Worm (Caenorhabditis elegans): ENCODE results near the gene R02E4.3.

ce11 chrX:4102075-4102598 is at the start of gene R02E4.3:
- no peak for TF ChIP-seq pha-4 (tag; optimal IDR thresholded peaks at IDR 0.05)
- no peak for TF ChIP-seq nhr-12 (tag; optimal IDR thresholded peaks at IDR 0.05)
- no peak for TF ChIP-seq ces-1 (GFP tag; optimal IDR thresholded peaks at IDR 0.05)
- no peak for TF ChIP-seq lsy-2 (tag; optimal IDR thresholded peaks at IDR 0.05)
- no peak for TF ChIP-seq mls-2 (tag; optimal IDR thresholded peaks at IDR 0.05)
